Fruit fly (Drosophila melanogaster): ENCODE measurements around the gene CG17327.
A peak's percentile ranks its signal among the peaks of the same experiment; 100 is the strongest.

CG17327 gene

DNA sequence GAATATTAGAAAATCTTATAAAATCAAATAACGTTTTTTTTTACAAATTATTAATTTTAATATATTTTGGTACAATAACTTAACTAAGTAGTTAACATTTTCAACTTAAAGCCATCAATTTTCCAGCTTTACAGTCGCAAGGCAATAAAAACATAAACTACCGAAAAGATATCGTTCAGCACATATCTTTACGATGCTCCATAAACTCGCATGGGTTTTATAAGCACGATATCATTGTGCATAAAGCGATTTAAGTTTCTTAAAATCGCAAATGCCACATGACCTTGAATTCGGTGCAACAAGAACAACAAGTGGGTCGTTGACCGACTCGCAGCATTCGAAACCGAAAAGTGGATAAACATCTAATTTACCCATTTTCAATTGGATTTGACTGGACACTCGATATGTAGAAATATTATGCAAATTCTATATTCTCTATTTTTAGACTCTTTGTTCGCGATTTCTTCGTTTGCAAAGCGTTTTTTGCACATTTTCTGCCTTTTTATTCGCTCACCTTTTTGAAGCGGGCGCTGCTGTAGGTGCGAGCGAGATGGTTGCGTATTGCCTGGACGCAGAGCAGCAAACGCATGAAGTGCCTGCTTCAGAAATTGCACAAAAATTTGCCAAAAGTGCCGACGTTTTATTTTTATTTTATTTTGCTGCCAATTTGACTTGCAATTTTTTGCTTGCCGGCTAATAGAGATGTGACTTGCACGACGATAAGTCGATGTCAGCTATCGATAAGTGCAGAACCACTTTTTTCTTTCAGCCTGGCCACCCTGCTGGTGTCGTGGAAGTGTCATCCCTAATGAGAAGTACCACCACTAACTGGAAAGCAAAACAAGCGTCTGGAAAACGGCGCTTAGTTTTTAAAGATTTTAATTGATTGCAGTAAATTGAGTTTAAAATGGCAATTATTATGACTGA, 36.3 kb downstream of the CG17327 start, which contains the start of gene Spc25 (continued):
- no peak for TF ChIP-seq CG34406 (GFP tag; optimal IDR thresholded peaks at IDR 0.05)
- no peak for TF ChIP-seq CG32006 (GFP tag; optimal IDR thresholded peaks at IDR 0.05)
- no peak for TF ChIP-seq dac (GFP tag; optimal IDR thresholded peaks at IDR 0.05)
- no peak for TF ChIP-seq CG16779 (tag; optimal IDR thresholded peaks at IDR 0.05)
- no peak for TF ChIP-seq CG11902 (GFP tag; optimal IDR thresholded peaks at IDR 0.05)
- TF ChIP-seq pdm3 (GFP tag; optimal IDR thresholded peaks at IDR 0.05): peak; percentile 49
- TF ChIP-seq CG6163 (GFP tag; IDR thresholded peaks at IDR 0.05): peak; percentile 36; the same call in 2 of the 3 replicates
- TF ChIP-seq Hr38 (GFP tag; optimal IDR thresholded peaks at IDR 0.05): no peak
- TF ChIP-seq dsx (GFP tag; optimal IDR thresholded peaks at IDR 0.05; ENCODE audit: poor library complexity, severe bottlenecking): no peak
- TF ChIP-seq topi (GFP tag; optimal IDR thresholded peaks at IDR 0.05): peak; percentile 37
- peak; percentile 52 for TF ChIP-seq Hr39 (GFP tag; optimal IDR thresholded peaks at IDR 0.05)
- peak; percentile 76 for TF ChIP-seq Sox14 (GFP tag; optimal IDR thresholded peaks at IDR 0.05)
- peak; percentile 32 for TF ChIP-seq Hr4 (GFP tag; optimal IDR thresholded peaks at IDR 0.05)
- TF ChIP-seq CG9139 (GFP tag; optimal IDR thresholded peaks at IDR 0.05): no peak
- no peak for TF ChIP-seq CG3032 (tag; optimal IDR thresholded peaks at IDR 0.05)
- no peak for TF ChIP-seq fd59A (GFP tag; optimal IDR thresholded peaks at IDR 0.05)
- TF ChIP-seq Lpt (GFP tag; optimal IDR thresholded peaks at IDR 0.05): no peak

DNA sequence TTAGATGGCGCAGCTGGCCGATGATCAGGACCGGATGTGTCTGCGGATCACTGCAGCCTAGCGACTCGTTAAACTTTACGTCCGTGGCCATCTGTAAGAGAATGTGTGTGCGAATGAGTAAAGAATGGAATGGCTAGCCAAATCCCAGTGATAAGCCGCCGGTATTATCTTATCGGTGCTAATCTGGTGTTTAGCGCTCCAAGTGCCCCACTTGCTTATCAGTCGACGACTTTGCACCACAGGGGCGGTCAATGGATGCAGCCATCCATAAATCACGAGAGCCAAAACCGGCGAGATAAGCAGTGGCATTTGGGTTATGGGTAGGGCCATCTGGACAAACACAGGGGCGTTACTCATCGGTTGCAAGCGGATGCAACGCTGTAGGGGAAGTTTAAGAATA, 37.3 kb downstream of the CG17327 start:
- TF ChIP-seq vri (GFP tag; optimal IDR thresholded peaks at IDR 0.05): peak; percentile 31
- peak; percentile 98 for TF ChIP-seq svp (GFP tag)
- no peak for TF ChIP-seq CG8119 (GFP tag; IDR thresholded peaks at IDR 0.05)
- no peak for TF ChIP-seq CG6854 (GFP tag; optimal IDR thresholded peaks at IDR 0.05)
- no peak for TF ChIP-seq CG16779 (tag; optimal IDR thresholded peaks at IDR 0.05)
- TF ChIP-seq CG3919 (GFP tag; optimal IDR thresholded peaks at IDR 0.05): no peak
- TF ChIP-seq CG32006 (GFP tag; optimal IDR thresholded peaks at IDR 0.05): no peak
- TF ChIP-seq dac (GFP tag; optimal IDR thresholded peaks at IDR 0.05): no peak
- no peak for TF ChIP-seq CG1621 (tag; optimal IDR thresholded peaks at IDR 0.05)
- no peak for TF ChIP-seq CG10669 (GFP tag; optimal IDR thresholded peaks at IDR 0.05)
- TF ChIP-seq Eip78C (GFP tag): peak; percentile 46
- TF ChIP-seq eg (GFP tag; IDR thresholded peaks at IDR 0.05): no peak
- no peak for TF ChIP-seq CG8319 (GFP tag; optimal IDR thresholded peaks at IDR 0.05)
- no peak for TF ChIP-seq Lpt (GFP tag; optimal IDR thresholded peaks at IDR 0.05)

DNA sequence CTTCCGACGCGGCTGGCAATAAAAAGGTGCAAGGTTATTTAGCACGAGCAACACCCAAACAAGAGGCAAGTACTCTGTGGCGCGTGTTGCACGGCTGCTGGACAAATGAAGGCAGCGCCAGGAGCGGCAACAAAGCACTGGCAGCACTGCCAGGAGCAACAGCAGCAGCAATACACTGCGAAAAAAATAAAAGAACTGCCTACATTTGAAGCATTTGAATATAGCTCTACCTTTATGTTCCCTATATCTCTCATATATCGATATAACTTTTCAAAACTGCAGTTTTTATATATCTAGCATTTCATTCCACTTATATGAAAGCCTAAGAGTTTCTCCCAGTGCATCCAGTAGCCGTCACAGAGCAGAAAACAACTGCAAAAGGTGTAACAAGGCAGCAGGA, 40.1 kb downstream of the CG17327 start:
- TF ChIP-seq cyc (GFP tag; optimal IDR thresholded peaks at IDR 0.05): peak; percentile 6
- no peak for TF ChIP-seq Sox102F (GFP tag; optimal IDR thresholded peaks at IDR 0.05)
- no peak for TF ChIP-seq Eip93F (GFP tag; optimal IDR thresholded peaks at IDR 0.05)
- no peak for TF ChIP-seq CG8632 (GFP tag; optimal IDR thresholded peaks at IDR 0.05)
- peak; percentile 33 for TF ChIP-seq CG31627 (GFP tag; optimal IDR thresholded peaks at IDR 0.05)
- no peak for TF ChIP-seq fkh (GFP tag; optimal IDR thresholded peaks at IDR 0.05)
- TF ChIP-seq Blimp-1 (GFP tag; optimal IDR thresholded peaks at IDR 0.05): no peak
- no peak for TF ChIP-seq CG11294 (GFP tag; IDR thresholded peaks at IDR 0.05)
- no peak for TF ChIP-seq Lpt (GFP tag; optimal IDR thresholded peaks at IDR 0.05)
- TF ChIP-seq OdsH (GFP tag; optimal IDR thresholded peaks at IDR 0.05): peak; percentile 33
- peak; percentile 66 for TF ChIP-seq Eip78C (GFP tag)
- peak; percentile 24 for TF ChIP-seq Hr4 (GFP tag; optimal IDR thresholded peaks at IDR 0.05)
- TF ChIP-seq Met (GFP tag; optimal IDR thresholded peaks at IDR 0.05): peak; percentile 16
- no peak for TF ChIP-seq ss (GFP tag; optimal IDR thresholded peaks at IDR 0.05)
- 0 out of 3 replicates have a peak, but pooled peaks have one; percentile 34 for TF ChIP-seq CG8119 (GFP tag; IDR thresholded peaks at IDR 0.05)
- no peak for TF ChIP-seq CG9139 (GFP tag; optimal IDR thresholded peaks at IDR 0.05)
- TF ChIP-seq Smox (GFP tag; optimal IDR thresholded peaks at IDR 0.05): no peak
- TF ChIP-seq CG6276 (GFP tag; optimal IDR thresholded peaks at IDR 0.05): no peak
- TF ChIP-seq CG8319 (GFP tag; optimal IDR thresholded peaks at IDR 0.05): no peak
- peak; percentile 10 for TF ChIP-seq acj6 (GFP tag; optimal IDR thresholded peaks at IDR 0.05)
- TF ChIP-seq net (GFP tag; optimal IDR thresholded peaks at IDR 0.05): no peak
- TF ChIP-seq CG4318 (GFP tag; optimal IDR thresholded peaks at IDR 0.05): no peak
- TF ChIP-seq Hr38 (GFP tag; optimal IDR thresholded peaks at IDR 0.05): no peak
- no peak for TF ChIP-seq CG11902 (GFP tag; optimal IDR thresholded peaks at IDR 0.05)
- TF ChIP-seq lz (GFP tag; optimal IDR thresholded peaks at IDR 0.05): peak; percentile 29
- no peak for TF ChIP-seq CG6854 (GFP tag; optimal IDR thresholded peaks at IDR 0.05)
- no peak for TF ChIP-seq dac (GFP tag; optimal IDR thresholded peaks at IDR 0.05)
- TF ChIP-seq CG7368 (GFP tag; optimal IDR thresholded peaks at IDR 0.05): no peak
- TF ChIP-seq CG6808 (GFP tag; optimal IDR thresholded peaks at IDR 0.05): peak; percentile 17
